Fruit fly (Drosophila melanogaster): ENCODE results near the gene CG5556.

CG5556 gene

dm6 chr2L:1316422-1316821, 36.2 kb downstream of the CG5556 start (continued):
- TF ChIP-seq Doc3 (GFP tag; IDR thresholded peaks at IDR 0.05; ENCODE audit: partially characterized antibody) (no peak), CG9876 (GFP tag; optimal IDR thresholded peaks at IDR 0.05) (no peak), Mrtf (GFP tag; IDR thresholded peaks at IDR 0.05) (no peak), BtbVII (GFP tag; optimal IDR thresholded peaks at IDR 0.05) (no peak), gt (GFP tag; IDR thresholded peaks at IDR 0.05) (no peak), ERR (GFP tag; optimal IDR thresholded peaks at IDR 0.05) (no peak), CG11504 (tag; optimal IDR thresholded peaks at IDR 0.05) (peak; percentile 63), CG10654 (GFP tag; optimal IDR thresholded peaks at IDR 0.05) (no peak), HLH3B (GFP tag; IDR thresholded peaks at IDR 0.05) (peak; percentile 49), vnd (GFP tag; IDR thresholded peaks at IDR 0.05; ENCODE audit: partially characterized antibody) (no peak), CG18011 (GFP tag; optimal IDR thresholded peaks at IDR 0.05) (no peak), CG12391 (tag; optimal IDR thresholded peaks at IDR 0.05) (peak; percentile 22), fd64A (GFP tag; optimal IDR thresholded peaks at IDR 0.05) (no peak), ab (GFP tag; optimal IDR thresholded peaks at IDR 0.05) (no peak), Meics (GFP tag; optimal IDR thresholded peaks at IDR 0.05) (peak; percentile 39), knrl (GFP tag; IDR thresholded peaks at IDR 0.05; ENCODE audit: partially characterized antibody) (no peak), Bgb (GFP tag; IDR thresholded peaks at IDR 0.05; ENCODE audit: partially characterized antibody) (no peak), CG31441 (GFP tag; IDR thresholded peaks at IDR 0.05) (peak; percentile 47), Kr (GFP tag; optimal IDR thresholded peaks at IDR 0.05) (no peak), zfh1 (GFP tag; IDR thresholded peaks at IDR 0.05) (peak; percentile 57; the same call in 2 of the 3 replicates), Ravus (GFP tag; IDR thresholded peaks at IDR 0.05) (no peak), esg (GFP tag; conservative IDR thresholded peaks at IDR 0.05) (no peak), insv (GFP tag; optimal IDR thresholded peaks at IDR 0.05) (no peak), CG13287 (GFP tag; IDR thresholded peaks at IDR 0.05; ENCODE audit: partially characterized antibody) (no peak), CG5245 (GFP tag; optimal IDR thresholded peaks at IDR 0.05) (no peak), CG8290 (GFP tag; optimal IDR thresholded peaks at IDR 0.05) (no peak), CG8290 (tag; optimal IDR thresholded peaks at IDR 0.05) (peak in 1 of 2 experiments; percentile 24), Atf6 (GFP tag; IDR thresholded peaks at IDR 0.05) (no peak), Dip2 (GFP tag; IDR thresholded peaks at IDR 0.05) (no peak), CG10565 (GFP tag; optimal IDR thresholded peaks at IDR 0.05) (no peak), CG16863 (GFP tag; optimal IDR thresholded peaks at IDR 0.05) (peak; percentile 30), gcm2 (GFP tag; optimal IDR thresholded peaks at IDR 0.05) (no peak), usp (GFP tag; optimal IDR thresholded peaks at IDR 0.05) (no peak), CG14667 (GFP tag; IDR thresholded peaks at IDR 0.05) (no peak), CG17802 (tag; optimal IDR thresholded peaks at IDR 0.05) (no peak), lola (GFP tag; optimal IDR thresholded peaks at IDR 0.05) (no peak), CG6254 (GFP tag; optimal IDR thresholded peaks at IDR 0.05) (no peak), Pdp1 (GFP tag; optimal IDR thresholded peaks at IDR 0.05) (no peak), CG12744 (GFP tag; optimal IDR thresholded peaks at IDR 0.05) (no peak), CG9797 (GFP tag; optimal IDR thresholded peaks at IDR 0.05) (no peak), croc (GFP tag; conservative IDR thresholded peaks at IDR 0.05) (no peak), CG15514 (GFP tag; optimal IDR thresholded peaks at IDR 0.05) (peak; percentile 24), CG17912 (GFP tag; optimal IDR thresholded peaks at IDR 0.05) (no peak), CG9609 (GFP tag; optimal IDR thresholded peaks at IDR 0.05) (peak; percentile 10), CG12071 (GFP tag; optimal IDR thresholded peaks at IDR 0.05) (no peak), ttk (GFP tag; IDR thresholded peaks at IDR 0.05) (peak; percentile 7; the same call in 1 of the 2 replicates), hth (optimal IDR thresholded peaks at IDR 0.05) (no peak), vfl (GFP tag; optimal IDR thresholded peaks at IDR 0.05) (no peak), CG15601 (tag; optimal IDR thresholded peaks at IDR 0.05) (no peak), CG6813 (GFP tag; optimal IDR thresholded peaks at IDR 0.05) (no peak), mld (GFP tag; IDR thresholded peaks at IDR 0.05; ENCODE audit: partially characterized antibody) (no peak)

All from whole organism, embryonic.